Worm (Caenorhabditis elegans): ENCODE results near the gene C34B4.3.

C34B4.3 gene

ce11 chrV:13043832-13044521, 27.0 kb downstream of the C34B4.3 start:
- TF ChIP-seq T22C8.4 (GFP tag; IDR thresholded peaks at IDR 0.05), result no peak
- no peak for TF ChIP-seq ztf-29 (GFP tag; IDR thresholded peaks at IDR 0.05)
- TF ChIP-seq ztf-23 (GFP tag; IDR thresholded peaks at IDR 0.05), result no peak
- TF ChIP-seq med-1 (GFP tag; optimal IDR thresholded peaks at IDR 0.05; ENCODE audit: insufficient read depth), result no peak
- TF ChIP-seq ref-1 (GFP tag; conservative IDR thresholded peaks at IDR 0.05), result no peak
- no peak for TF ChIP-seq cog-1 (tag; optimal IDR thresholded peaks at IDR 0.05)

ce11 chrV:13043195-13043762, 27.7 kb downstream of the C34B4.3 start, which contains the start of gene lap-2:
lap-2 (plus strand) TSS chrV:13043712.
- TF ChIP-seq klf-2 (GFP tag; conservative IDR thresholded peaks at IDR 0.05), result no peak
- no peak for TF ChIP-seq T22C8.4 (GFP tag; IDR thresholded peaks at IDR 0.05)
- no peak for TF ChIP-seq tab-1 (GFP tag; IDR thresholded peaks at IDR 0.05)
- no peak for TF ChIP-seq flt-1 (GFP tag; IDR thresholded peaks at IDR 0.05)
- no peak for TF ChIP-seq med-1 (GFP tag; optimal IDR thresholded peaks at IDR 0.05; ENCODE audit: insufficient read depth)
- TF ChIP-seq cog-1 (tag; optimal IDR thresholded peaks at IDR 0.05), result no peak
- TF ChIP-seq ztf-29 (GFP tag; IDR thresholded peaks at IDR 0.05), result no peak

ce11 chrV:13041666-13042065, 29.3 kb downstream of the C34B4.3 start, which contains the start of gene scyl-1:
scyl-1 (minus strand) TSS chrV:13041721.
- TF ChIP-seq T22C8.4 (GFP tag; IDR thresholded peaks at IDR 0.05) (peak; percentile 25; the same call in 1 of the 2 replicates), tab-1 (GFP tag; IDR thresholded peaks at IDR 0.05) (0 out of 2 replicates have a peak, but pooled peaks have one; percentile 44), ztf-29 (GFP tag; IDR thresholded peaks at IDR 0.05) (no peak), flt-1 (GFP tag; IDR thresholded peaks at IDR 0.05) (peak; percentile 35; the same call in 1 of the 2 replicates), med-1 (GFP tag; optimal IDR thresholded peaks at IDR 0.05; ENCODE audit: insufficient read depth) (peak; percentile 40), cog-1 (tag; optimal IDR thresholded peaks at IDR 0.05) (no peak), ztf-23 (GFP tag; IDR thresholded peaks at IDR 0.05) (0 out of 2 replicates have a peak, but pooled peaks have one; percentile 63), klf-2 (GFP tag; conservative IDR thresholded peaks at IDR 0.05) (no peak), ref-1 (GFP tag; conservative IDR thresholded peaks at IDR 0.05) (no peak)

DNA sequence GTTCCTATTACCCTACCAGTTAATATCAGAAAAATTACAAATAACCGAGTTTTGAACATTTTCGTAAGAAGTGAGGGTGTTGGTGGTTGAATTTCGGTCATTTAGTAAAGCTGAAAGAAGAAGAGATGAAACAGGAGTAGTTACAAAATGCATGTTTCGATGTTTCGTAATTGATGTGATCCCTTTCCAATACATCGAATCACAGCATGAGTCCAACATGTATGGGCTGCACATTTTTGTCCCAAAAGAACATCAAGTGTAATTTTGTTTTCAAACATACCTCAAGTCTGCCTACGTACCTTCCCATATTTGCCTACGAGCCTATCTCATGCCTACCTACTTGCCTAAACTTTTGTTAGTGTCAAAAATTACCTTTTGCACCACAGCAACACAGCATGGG, 34.5 kb downstream of the C34B4.3 start, which contains the start of gene W07G4.2:
TSS of gene W07G4.2 (minus strand) at position 101 of the 400 bp plus-strand sequence.
- TF ChIP-seq med-1 (GFP tag; optimal IDR thresholded peaks at IDR 0.05; ENCODE audit: insufficient read depth), result no peak
- no peak for TF ChIP-seq flt-1 (GFP tag; IDR thresholded peaks at IDR 0.05)
- no peak for TF ChIP-seq T22C8.4 (GFP tag; IDR thresholded peaks at IDR 0.05)
- no peak for TF ChIP-seq ref-1 (GFP tag; conservative IDR thresholded peaks at IDR 0.05)
- no peak for TF ChIP-seq tab-1 (GFP tag; IDR thresholded peaks at IDR 0.05)

DNA sequence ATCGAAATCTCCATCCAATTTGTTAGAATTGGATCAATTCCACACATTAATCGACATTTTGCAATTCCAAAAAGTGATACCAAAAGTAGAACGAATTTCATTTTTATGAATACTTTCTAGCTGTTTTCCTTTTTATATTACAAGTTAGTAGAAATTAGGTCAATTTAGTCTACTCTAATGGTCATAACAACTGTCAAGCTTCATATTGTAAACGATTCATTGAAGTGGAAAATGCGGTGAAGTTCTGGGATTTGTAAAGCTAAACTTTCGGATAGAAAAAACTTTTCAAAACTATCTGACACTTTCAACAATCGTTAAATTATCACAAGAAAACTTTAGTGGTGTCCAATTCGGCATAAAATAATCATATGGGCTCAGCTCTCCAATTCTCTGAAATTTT, 36.3 kb downstream of the C34B4.3 start, which contains the start of gene W07G4.7:
TSS of gene W07G4.7 (minus strand) at position 101 of the 400 bp plus-strand sequence.
- TF ChIP-seq T22C8.4 (GFP tag; IDR thresholded peaks at IDR 0.05) (no peak), med-1 (GFP tag; optimal IDR thresholded peaks at IDR 0.05; ENCODE audit: insufficient read depth) (no peak), ref-1 (GFP tag; conservative IDR thresholded peaks at IDR 0.05) (no peak), tab-1 (GFP tag; IDR thresholded peaks at IDR 0.05) (no peak), ztf-23 (GFP tag; IDR thresholded peaks at IDR 0.05) (no peak), flt-1 (GFP tag; IDR thresholded peaks at IDR 0.05) (no peak)

ce11 chrV:13033223-13033622, 37.7 kb downstream of the C34B4.3 start, which contains the start of gene W07G4.1:
W07G4.1 (plus strand) TSS chrV:13033523.
- TF ChIP-seq cog-1 (tag; optimal IDR thresholded peaks at IDR 0.05), result no peak
- no peak for TF ChIP-seq T22C8.4 (GFP tag; IDR thresholded peaks at IDR 0.05)
- TF ChIP-seq ref-1 (GFP tag; conservative IDR thresholded peaks at IDR 0.05), result no peak
- no peak for TF ChIP-seq tab-1 (GFP tag; IDR thresholded peaks at IDR 0.05)
- no peak for TF ChIP-seq ztf-23 (GFP tag; IDR thresholded peaks at IDR 0.05)

ce11 chrV:13028871-13029270, 42.1 kb downstream of the C34B4.3 start:
- TF ChIP-seq tab-1 (GFP tag; IDR thresholded peaks at IDR 0.05), result no peak
- TF ChIP-seq ztf-23 (GFP tag; IDR thresholded peaks at IDR 0.05), result no peak
- no peak for TF ChIP-seq med-1 (GFP tag; optimal IDR thresholded peaks at IDR 0.05; ENCODE audit: insufficient read depth)
- no peak for TF ChIP-seq T22C8.4 (GFP tag; IDR thresholded peaks at IDR 0.05)
- TF ChIP-seq klf-2 (GFP tag; conservative IDR thresholded peaks at IDR 0.05), result no peak
- no peak for TF ChIP-seq cog-1 (tag; optimal IDR thresholded peaks at IDR 0.05)
- no peak for TF ChIP-seq flt-1 (GFP tag; IDR thresholded peaks at IDR 0.05)
- TF ChIP-seq ref-1 (GFP tag; conservative IDR thresholded peaks at IDR 0.05), result no peak
- no peak for TF ChIP-seq ztf-29 (GFP tag; IDR thresholded peaks at IDR 0.05)

ce11 chrV:13026631-13027299, 44.2 kb downstream of the C34B4.3 start:
- no peak for TF ChIP-seq med-1 (GFP tag; optimal IDR thresholded peaks at IDR 0.05; ENCODE audit: insufficient read depth)
- TF ChIP-seq cog-1 (tag; optimal IDR thresholded peaks at IDR 0.05), result no peak
- TF ChIP-seq T22C8.4 (GFP tag; IDR thresholded peaks at IDR 0.05), result no peak
- no peak for TF ChIP-seq ztf-23 (GFP tag; IDR thresholded peaks at IDR 0.05)
- no peak for TF ChIP-seq tab-1 (GFP tag; IDR thresholded peaks at IDR 0.05)
- no peak for TF ChIP-seq ztf-29 (GFP tag; IDR thresholded peaks at IDR 0.05)
- no peak for TF ChIP-seq klf-2 (GFP tag; conservative IDR thresholded peaks at IDR 0.05)
- no peak for TF ChIP-seq ref-1 (GFP tag; conservative IDR thresholded peaks at IDR 0.05)
- TF ChIP-seq flt-1 (GFP tag; IDR thresholded peaks at IDR 0.05), result no peak

DNA sequence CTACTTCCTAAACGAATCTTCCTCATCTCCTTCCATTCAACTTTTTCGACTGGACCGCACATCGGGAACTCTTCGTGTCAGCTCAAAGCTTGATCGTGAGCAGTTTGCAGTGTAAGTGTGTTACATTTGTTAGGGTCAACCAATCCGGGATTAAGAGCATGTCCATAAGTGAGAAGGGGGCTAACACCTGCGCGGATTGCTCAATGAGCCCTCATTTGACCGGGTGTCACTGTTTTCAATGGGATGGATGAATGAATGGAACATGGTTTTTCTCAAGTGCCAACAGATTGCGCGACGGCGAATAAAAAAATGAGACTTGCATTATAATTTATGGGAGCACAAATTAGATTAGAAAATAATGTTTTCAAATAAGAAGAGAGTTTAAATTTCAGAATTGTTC, 45.7 kb downstream of the C34B4.3 start:
- TF ChIP-seq flt-1 (GFP tag; IDR thresholded peaks at IDR 0.05) (no peak), T22C8.4 (GFP tag; IDR thresholded peaks at IDR 0.05) (no peak), med-1 (GFP tag; optimal IDR thresholded peaks at IDR 0.05; ENCODE audit: insufficient read depth) (no peak), klf-2 (GFP tag; conservative IDR thresholded peaks at IDR 0.05) (no peak), ref-1 (GFP tag; conservative IDR thresholded peaks at IDR 0.05) (no peak), tab-1 (GFP tag; IDR thresholded peaks at IDR 0.05) (no peak), ztf-29 (GFP tag; IDR thresholded peaks at IDR 0.05) (no peak), cog-1 (tag; optimal IDR thresholded peaks at IDR 0.05) (no peak), ztf-23 (GFP tag; IDR thresholded peaks at IDR 0.05) (no peak)

Measured in whole organism, midembryonic.